Fruit fly (Drosophila melanogaster) whole organism, embryonic: Measurements from ENCODE around the gene CG10208.

Source experiments
- Adf1 ChIP-seq: fragments of 200-800 bp; sonication (Bioruptor generic); IDR thresholded peaks from 2 replicates; pipeline ENCODE4 v1.3.6; 2022; ENCODE audit warnings: missing biosample characterization, missing genetic modification characterization
- Atf6 ChIP-seq: fragments of 200-800 bp; sonication (Bioruptor generic); IDR thresholded peaks from 2 replicates; pipeline ENCODE4 v1.3.6; 2022; ENCODE audit warnings: missing biosample characterization, missing genetic modification characterization
- Bteb2 ChIP-seq: fragments of 200-800 bp; sonication (Bioruptor generic); optimal IDR thresholded peaks from 2 replicates; lab custom pipeline; 2016; ENCODE audit warnings: missing biosample characterization, missing genetic modification characterization
- C15 ChIP-seq: fragments of 200-800 bp; sonication (Bioruptor generic); IDR thresholded peaks from 3 replicates; pipeline ENCODE4 v1.3.6; 2022; ENCODE audit warnings: missing biosample characterization, missing genetic modification characterization
- CG10321 ChIP-seq: fragments of 200-800 bp; sonication (Bioruptor generic); IDR thresholded peaks from 2 replicates; pipeline ENCODE4 v1.3.6; 2022; ENCODE audit warnings: missing biosample characterization, missing genetic modification characterization
- CG10366 ChIP-seq: fragments of 200-800 bp; sonication (Bioruptor generic); IDR thresholded peaks from 2 replicates; pipeline ENCODE4 v1.3.6; 2022; ENCODE audit warnings: missing biosample characterization, missing genetic modification characterization
- CG10462 ChIP-seq: fragments of 200-800 bp; sonication (Bioruptor generic); optimal IDR thresholded peaks from 2 replicates; lab custom pipeline; 2016; ENCODE audit warnings: missing biosample characterization, missing genetic modification characterization
- CG14965 ChIP-seq: fragments of 200-800 bp; sonication (Bioruptor generic); optimal IDR thresholded peaks from 2 replicates; lab custom pipeline; 2016; ENCODE audit warnings: missing biosample characterization, missing genetic modification characterization, borderline replicate concordance
- CG15601 ChIP-seq: fragments of 200-800 bp; sonication (Bioruptor generic); optimal IDR thresholded peaks from 3 replicates; lab custom pipeline; 2019; ENCODE audit warnings: missing biosample characterization, mild to moderate bottlenecking, missing genetic modification characterization, moderate library complexity
- CG1647 ChIP-seq: fragments of 200-800 bp; sonication (Bioruptor generic); optimal IDR thresholded peaks from 3 replicates; lab custom pipeline; 2016; ENCODE audit warnings: missing biosample characterization, missing genetic modification characterization
- CG18764 ChIP-seq: fragments of 200-800 bp; sonication (Bioruptor generic); optimal IDR thresholded peaks from 3 replicates; lab custom pipeline; 2016; ENCODE audit warnings: missing biosample characterization, missing genetic modification characterization
- CG2199 ChIP-seq: fragments of 200-800 bp; sonication (Bioruptor generic); IDR thresholded peaks from 3 replicates; pipeline ENCODE4 v1.3.6; 2022; ENCODE audit warnings: missing biosample characterization, missing genetic modification characterization
- CG2678 ChIP-seq: fragments of 200-800 bp; sonication (Bioruptor generic); optimal IDR thresholded peaks from 3 replicates; lab custom pipeline; 2019; ENCODE audit warnings: missing biosample characterization, mild to moderate bottlenecking, missing genetic modification characterization, moderate library complexity
- CG31224 ChIP-seq: fragments of 200-800 bp; sonication (Bioruptor generic); IDR thresholded peaks from 2 replicates; pipeline ENCODE4 v1.3.6; 2022; ENCODE audit warnings: missing biosample characterization, missing genetic modification characterization
- CG31388 ChIP-seq: fragments of 200-800 bp; sonication (Bioruptor generic); optimal IDR thresholded peaks from 2 replicates; lab custom pipeline; 2016; ENCODE audit warnings: missing biosample characterization, missing genetic modification characterization
- CG32532 ChIP-seq: fragments of 200-800 bp; sonication (Bioruptor generic); IDR thresholded peaks from 2 replicates; pipeline ENCODE4 v1.3.6; 2022; ENCODE audit warnings: missing biosample characterization, missing genetic modification characterization
- CG33213 ChIP-seq: fragments of 200-800 bp; sonication (Bioruptor generic); optimal IDR thresholded peaks from 3 replicates; lab custom pipeline; 2016; ENCODE audit warnings: missing biosample characterization, missing genetic modification characterization
- CG3726 ChIP-seq: fragments of 200-800 bp; sonication (Bioruptor generic); IDR thresholded peaks from 3 replicates; pipeline ENCODE4, ENCODE4 v1.3.6; 2022; ENCODE audit warnings: missing biosample characterization, missing genetic modification characterization
- CG42726 ChIP-seq: fragments of 200-800 bp; sonication (Bioruptor generic); IDR thresholded peaks from 2 replicates; pipeline ENCODE4 v1.3.6; 2022; ENCODE audit warnings: missing biosample characterization, missing genetic modification characterization; ENCODE audit not compliant: partially characterized antibody
- CG4424 ChIP-seq: fragments of 200-800 bp; sonication (Bioruptor generic); optimal IDR thresholded peaks from 3 replicates; lab custom pipeline; 2016; ENCODE audit warnings: missing biosample characterization, missing genetic modification characterization
- CG6272 ChIP-seq: fragments of 200-800 bp; sonication (Bioruptor generic); IDR thresholded peaks from 2 replicates; pipeline ENCODE4 v1.3.6; 2022; ENCODE audit warnings: missing biosample characterization, missing genetic modification characterization
- CG7556 ChIP-seq: fragments of 200-800 bp; sonication (Bioruptor generic); optimal IDR thresholded peaks from 2 replicates; lab custom pipeline; 2017; ENCODE audit warnings: missing biosample characterization, mild to moderate bottlenecking, missing genetic modification characterization
- CG7786 ChIP-seq: fragments of 200-800 bp; sonication (Bioruptor generic); optimal IDR thresholded peaks from 2 replicates; lab custom pipeline; 2016; ENCODE audit warnings: missing biosample characterization, missing genetic modification characterization
- Dad ChIP-seq: fragments of 200-800 bp; sonication (Bioruptor generic); optimal IDR thresholded peaks from 3 replicates; lab custom pipeline; 2016; ENCODE audit warnings: missing biosample characterization, missing genetic modification characterization
- Deaf1 ChIP-seq: fragments of 200-800 bp; optimal IDR thresholded peaks from 3 replicates; lab custom pipeline; 2019; ENCODE audit warnings: missing biosample characterization, mild to moderate bottlenecking, missing genetic modification characterization, moderate library complexity
- ERR ChIP-seq: fragments of 200-800 bp; sonication (Bioruptor generic); optimal IDR thresholded peaks from 2 replicates; lab custom pipeline; 2016; ENCODE audit warnings: missing biosample characterization, missing genetic modification characterization
- Eip74EF ChIP-seq, 2 experiments: fragments of 200-800 bp in 1 of 2; fragments of >200 bp in 1 of 2; sonication (Bioruptor generic) in 1 of 2; optimal IDR thresholded peaks; 2 replicates each; lab custom pipeline; 2017 to 2019; ENCODE audit warnings: missing biosample characterization in 2 of 2, missing genetic modification characterization in 2 of 2, mild to moderate bottlenecking in 1 of 2, moderate library complexity in 1 of 2
- Hmx ChIP-seq: fragments of 200-800 bp; sonication (Bioruptor generic); optimal IDR thresholded peaks from 2 replicates; lab custom pipeline; 2016; ENCODE audit warnings: missing biosample characterization, missing genetic modification characterization
- Jarid2 ChIP-seq: fragments of 200-800 bp; sonication (Bioruptor generic); optimal IDR thresholded peaks from 3 replicates; lab custom pipeline; 2017; ENCODE audit warnings: mild to moderate bottlenecking, missing biosample characterization, missing genetic modification reagents, missing genetic modification characterization
- NFAT ChIP-seq: fragments of 200-800 bp; sonication (Bioruptor generic); IDR thresholded peaks from 2 replicates; pipeline ENCODE4 v1.3.6; 2022; ENCODE audit warnings: missing biosample characterization, missing genetic modification characterization
- Nf-YB ChIP-seq: fragments of 200-800 bp; sonication (Bioruptor generic); optimal IDR thresholded peaks from 3 replicates; lab custom pipeline; 2019; ENCODE audit warnings: missing biosample characterization, mild to moderate bottlenecking, missing genetic modification characterization, moderate library complexity
- Poxn ChIP-seq: fragments of 200-800 bp; sonication (Bioruptor generic); IDR thresholded peaks from 2 replicates; pipeline ENCODE4 v1.3.6; 2022; ENCODE audit warnings: missing biosample characterization, missing genetic modification characterization
- Tbp ChIP-seq: fragments of >200 bp; optimal IDR thresholded peaks from 2 replicates; lab custom pipeline; 2018; ENCODE audit warnings: missing biosample characterization, missing genetic modification characterization
- ci ChIP-seq: fragments of 200-800 bp; sonication (Bioruptor generic); IDR thresholded peaks from 3 replicates; pipeline ENCODE4 v1.3.6; 2022; ENCODE audit warnings: missing biosample characterization, missing genetic modification characterization
- croc ChIP-seq: fragments of 200-800 bp; sonication (Bioruptor generic); conservative IDR thresholded peaks from 3 replicates; pipeline ENCODE4 v1.3.6; 2022; ENCODE audit warnings: missing biosample characterization, missing genetic modification characterization
- dm ChIP-seq: fragments of 200-800 bp; sonication (Bioruptor generic); optimal IDR thresholded peaks from 3 replicates; lab custom pipeline; 2016; ENCODE audit warnings: missing biosample characterization, missing genetic modification characterization
- esg ChIP-seq: fragments of 200-800 bp; sonication (Bioruptor generic); conservative IDR thresholded peaks from 2 replicates; pipeline ENCODE4 v1.3.6; 2022; ENCODE audit warnings: missing biosample characterization, missing genetic modification characterization
- eve ChIP-seq, 2 experiments: fragments of >200 bp; optimal IDR thresholded peaks; 2 replicates each; lab custom pipeline; 2017; ENCODE audit warnings: missing biosample characterization in 2 of 2, missing genetic modification characterization in 2 of 2
- gfzf ChIP-seq: fragments of 200-800 bp; sonication (Bioruptor generic); optimal IDR thresholded peaks from 2 replicates; lab custom pipeline; 2016; ENCODE audit warnings: missing biosample characterization, mild to moderate bottlenecking, missing genetic modification characterization, moderate library complexity
- hbn ChIP-seq: fragments of 200-800 bp; sonication (Bioruptor generic); IDR thresholded peaks from 2 replicates; pipeline ENCODE4 v1.3.6; 2022; ENCODE audit warnings: missing biosample characterization, missing genetic modification characterization; ENCODE audit not compliant: partially characterized antibody
- hth ChIP-seq: fragments of >200 bp; optimal IDR thresholded peaks from 2 replicates; lab custom pipeline; 2017; ENCODE audit warnings: inconsistent platforms
- lbe ChIP-seq: fragments of 200-800 bp; sonication (Bioruptor generic); optimal IDR thresholded peaks from 2 replicates; lab custom pipeline; 2016; ENCODE audit warnings: missing biosample characterization, mild to moderate bottlenecking, missing genetic modification characterization
- run ChIP-seq: fragments of 200-800 bp; sonication (Bioruptor generic); optimal IDR thresholded peaks from 3 replicates; lab custom pipeline; 2018; ENCODE audit warnings: missing biosample characterization, mild to moderate bottlenecking, missing genetic modification characterization
- scrt ChIP-seq: fragments of 200-800 bp; sonication (Bioruptor generic); optimal IDR thresholded peaks from 2 replicates; lab custom pipeline; 2018; ENCODE audit warnings: missing biosample characterization, mild to moderate bottlenecking, missing genetic modification characterization, moderate library complexity
- sd ChIP-seq: fragments of 200-800 bp; sonication (Bioruptor generic); optimal IDR thresholded peaks from 3 replicates; lab custom pipeline; 2018; ENCODE audit warnings: missing biosample characterization, mild to moderate bottlenecking, missing genetic modification characterization, moderate library complexity
- tgo ChIP-seq: fragments of 200-800 bp; sonication (Bioruptor generic); IDR thresholded peaks from 3 replicates; pipeline ENCODE4 v1.3.6; 2022; ENCODE audit warnings: missing biosample characterization, missing genetic modification characterization
- tna ChIP-seq: fragments of 200-800 bp; sonication (Bioruptor generic); IDR thresholded peaks from 2 replicates; pipeline ENCODE4 v1.3.6; 2022; ENCODE audit warnings: missing biosample characterization, missing genetic modification characterization; ENCODE audit not compliant: partially characterized antibody
- toy ChIP-seq: fragments of 200-800 bp; sonication (Bioruptor generic); IDR thresholded peaks from 2 replicates; pipeline ENCODE4 v1.3.6; 2022; ENCODE audit warnings: missing biosample characterization, missing genetic modification characterization
- tup ChIP-seq: fragments of 200-800 bp; sonication (Bioruptor generic); optimal IDR thresholded peaks from 2 replicates; lab custom pipeline; 2016; ENCODE audit warnings: missing biosample characterization, mild to moderate bottlenecking, missing genetic modification characterization, moderate library complexity
- tx ChIP-seq: fragments of 200-800 bp; sonication (Bioruptor generic); optimal IDR thresholded peaks from 2 replicates; lab custom pipeline; 2016; ENCODE audit warnings: missing biosample characterization, missing genetic modification characterization
- unpg ChIP-seq: fragments of 200-800 bp; sonication (Bioruptor generic); optimal IDR thresholded peaks from 3 replicates; lab custom pipeline; 2018; ENCODE audit warnings: missing biosample characterization, mild to moderate bottlenecking, missing genetic modification characterization, moderate library complexity
- zf30C ChIP-seq: fragments of 200-800 bp; sonication (Bioruptor generic); optimal IDR thresholded peaks from 3 replicates; lab custom pipeline; 2018; ENCODE audit warnings: missing biosample characterization, mild to moderate bottlenecking, missing genetic modification characterization

Gene CG10208

DNA sequence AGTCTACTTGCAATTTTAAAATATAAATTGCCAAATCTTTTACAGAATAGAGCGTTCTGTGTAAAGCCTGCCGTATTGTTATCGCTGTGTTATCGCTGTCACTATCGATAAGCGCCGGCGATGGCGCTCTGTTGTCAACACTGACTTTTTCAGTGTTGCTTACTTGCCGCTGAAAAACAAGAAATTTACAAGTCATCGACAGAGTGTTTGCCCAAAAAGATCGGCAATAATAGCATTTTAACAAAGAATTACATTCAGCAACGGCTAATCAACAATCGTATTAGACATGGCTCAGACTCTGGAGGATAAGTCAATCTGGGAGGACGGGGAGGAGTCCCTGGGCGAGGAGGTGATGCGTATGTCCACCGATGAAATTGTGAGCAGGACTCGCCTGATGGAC is 21.2 kb downstream of the CG10208 start, which contains the start of the genes RanBP3 and Rpt5 (continued):
- TF ChIP-seq CG42726 (GFP tag; lab: Robert Waterston, UW), result peak; percentile 79; the same call in 1 of the 2 replicates
- TF ChIP-seq CG32532, result peak; percentile 60; the same call in 1 of the 2 replicates
- no peak for TF ChIP-seq hth (lab: Kevin White, UChicago)
- no peak for TF ChIP-seq Nf-YB (GFP tag; lab: Kevin White, UChicago)
- peak; percentile 31 for TF ChIP-seq CG4424 (GFP tag; lab: Kevin White, UChicago)
- TF ChIP-seq esg, result no peak
- no peak for TF ChIP-seq C15
- peak; percentile 0 for TF ChIP-seq CG10462 (GFP tag; lab: Kevin White, UChicago)
- TF ChIP-seq CG2199 (GFP tag; lab: Robert Waterston, UW), result no peak
- TF ChIP-seq croc, result no peak
- no peak for TF ChIP-seq Deaf1
- no peak for TF ChIP-seq CG10321
- TF ChIP-seq hbn, result peak; percentile 80
- no peak for TF ChIP-seq Atf6
- TF ChIP-seq CG2678 (tag; lab: Kevin White, UChicago), result no peak
- no peak for TF ChIP-seq run (tag; lab: Kevin White, UChicago)
- no peak for TF ChIP-seq zf30C (GFP tag; lab: Kevin White, UChicago)
- TF ChIP-seq tgo, result no peak
- TF ChIP-seq scrt, result no peak
- peak; percentile 58 for TF ChIP-seq dm (GFP tag; lab: Kevin White, UChicago)
- TF ChIP-seq tup (GFP tag; lab: Kevin White, UChicago), result no peak
- no peak for TF ChIP-seq CG3726 (GFP tag; lab: Robert Waterston, UW)
- TF ChIP-seq eve (GFP tag; optimal IDR thresholded peaks at IDR 0.05; lab: Kevin White, UChicago), result no peak
- no peak for TF ChIP-seq unpg
- TF ChIP-seq toy (GFP tag; lab: Robert Waterston, UW), result no peak
- peak; percentile 47 for TF ChIP-seq Adf1 (GFP tag; lab: Robert Waterston, UW)
- peak; percentile 45 for TF ChIP-seq Dad (GFP tag; lab: Kevin White, UChicago)
- peak; percentile 44 for TF ChIP-seq tx (GFP tag; lab: Kevin White, UChicago)
- TF ChIP-seq CG7556, result peak; percentile 17
- no peak for TF ChIP-seq sd (tag; lab: Kevin White, UChicago)
- no peak for TF ChIP-seq Hmx (GFP tag; lab: Kevin White, UChicago)
- no peak for TF ChIP-seq CG18764 (GFP tag; lab: Kevin White, UChicago)
- peak; percentile 27 for TF ChIP-seq gfzf (GFP tag; lab: Kevin White, UChicago)
- no peak for TF ChIP-seq CG31224
- TF ChIP-seq lbe (GFP tag; lab: Kevin White, UChicago), result peak; percentile 78
- TF ChIP-seq CG33213 (GFP tag; lab: Kevin White, UChicago), result peak; percentile 61
- TF ChIP-seq CG1647 (GFP tag; lab: Kevin White, UChicago), result peak; percentile 56
- TF ChIP-seq Bteb2, result peak; percentile 60
- TF ChIP-seq NFAT, result peak; percentile 63; the same call in 1 of the 2 replicates
- peak; percentile 74 for TF ChIP-seq tna (GFP tag; lab: Robert Waterston, UW)
- no peak for TF ChIP-seq Eip74EF (GFP tag; optimal IDR thresholded peaks at IDR 0.05; lab: Kevin White, UChicago)
- no peak for TF ChIP-seq Tbp (GFP tag; lab: Kevin White, UChicago)
- TF ChIP-seq CG10366 (GFP tag; lab: Robert Waterston, UW), result peak; percentile 29
- no peak for TF ChIP-seq Jarid2 (GFP tag; lab: Kevin White, UChicago)
- TF ChIP-seq ERR (GFP tag; lab: Kevin White, UChicago), result peak; percentile 77
- TF ChIP-seq Poxn, result no peak
- peak; percentile 38; the same call in 1 of the 2 replicates for TF ChIP-seq CG6272 (GFP tag; lab: Robert Waterston, UW)
- TF ChIP-seq CG15601 (tag; lab: Kevin White, UChicago), result no peak
- peak; percentile 75; the same call in 2 of the 3 replicates for TF ChIP-seq ci (GFP tag; lab: Robert Waterston, UW)
- TF ChIP-seq CG7786 (GFP tag; lab: Kevin White, UChicago), result peak; percentile 65
- TF ChIP-seq CG31388 (GFP tag; lab: Kevin White, UChicago), result no peak
- no peak for TF ChIP-seq CG14965
